Fruit fly (Drosophila melanogaster) whole organism, embryonic: ENCODE results near the gene Hsp83.

Experiments
- ATbp ChIP-seq: fragments of 200-800 bp; sonication (Bioruptor generic); optimal IDR thresholded peaks from 2 replicates; lab custom pipeline; 2017; ENCODE audit warnings: missing biosample characterization, mild to moderate bottlenecking, missing genetic modification characterization, missing genetic modification reagents
- Bgb ChIP-seq: fragments of 200-800 bp; sonication (Bioruptor generic); IDR thresholded peaks from 2 replicates; pipeline ENCODE4 v1.3.6; 2022; ENCODE audit warnings: missing biosample characterization, missing genetic modification characterization; ENCODE audit not compliant: partially characterized antibody
- Bteb2 ChIP-seq: fragments of 200-800 bp; sonication (Bioruptor generic); optimal IDR thresholded peaks from 2 replicates; lab custom pipeline; 2016; ENCODE audit warnings: missing biosample characterization, missing genetic modification characterization
- CG11093 ChIP-seq: fragments of 200-800 bp; sonication (Bioruptor generic); IDR thresholded peaks from 3 replicates; pipeline ENCODE4 v1.3.6; 2022; ENCODE audit warnings: missing biosample characterization, missing genetic modification characterization
- CG12659 ChIP-seq: fragments of 200-800 bp; sonication (Bioruptor generic); optimal IDR thresholded peaks from 3 replicates; lab custom pipeline; 2017; ENCODE audit warnings: mild to moderate bottlenecking, missing biosample characterization, missing genetic modification reagents, missing genetic modification characterization
- CG14050 ChIP-seq: fragments of 200-800 bp; sonication (Bioruptor generic); IDR thresholded peaks from 3 replicates; pipeline ENCODE4 v1.3.6; 2022; ENCODE audit warnings: missing biosample characterization, missing genetic modification characterization
- CG31441 ChIP-seq: fragments of 200-800 bp; sonication (Bioruptor generic); IDR thresholded peaks from 2 replicates; pipeline ENCODE4 v1.3.6; 2022; ENCODE audit warnings: missing biosample characterization, missing genetic modification characterization
- CG3163 ChIP-seq: fragments of 200-800 bp; sonication (Bioruptor generic); optimal IDR thresholded peaks from 3 replicates; lab custom pipeline; 2016; ENCODE audit warnings: missing biosample characterization, missing genetic modification characterization
- CG32772 ChIP-seq: fragments of 200-800 bp; sonication (Bioruptor generic); IDR thresholded peaks from 2 replicates; pipeline ENCODE4 v1.3.6; 2022; ENCODE audit warnings: missing biosample characterization, missing genetic modification characterization
- CG33213 ChIP-seq: fragments of 200-800 bp; sonication (Bioruptor generic); optimal IDR thresholded peaks from 3 replicates; lab custom pipeline; 2016; ENCODE audit warnings: missing biosample characterization, missing genetic modification characterization
- CG4854 ChIP-seq: fragments of 200-800 bp; sonication (Bioruptor generic); optimal IDR thresholded peaks from 2 replicates; lab custom pipeline; 2016; ENCODE audit warnings: missing biosample characterization, missing genetic modification characterization, inconsistent platforms
- CG6254 ChIP-seq: fragments of 200-800 bp; sonication (Bioruptor generic); optimal IDR thresholded peaks from 3 replicates; lab custom pipeline; 2017; ENCODE audit warnings: mild to moderate bottlenecking, missing biosample characterization, missing genetic modification reagents, missing genetic modification characterization
- CG6791 ChIP-seq: fragments of 200-800 bp; sonication (Bioruptor generic); IDR thresholded peaks from 3 replicates; pipeline ENCODE4 v1.3.6; 2022; ENCODE audit warnings: missing biosample characterization, missing genetic modification characterization; ENCODE audit not compliant: partially characterized antibody
- CG7372 ChIP-seq: fragments of 200-800 bp; sonication (Bioruptor generic); IDR thresholded peaks from 2 replicates; pipeline ENCODE4 v1.3.6; 2022; ENCODE audit warnings: missing biosample characterization, missing genetic modification characterization
- CG8290 ChIP-seq, 3 experiments: fragments of 200-800 bp; sonication (Bioruptor generic); optimal IDR thresholded peaks; 2 replicates each; lab custom pipeline; 2016 to 2019; ENCODE audit warnings: missing biosample characterization in 3 of 3, missing genetic modification characterization in 3 of 3, mild to moderate bottlenecking in 2 of 3, moderate library complexity in 1 of 3
- CG9797 ChIP-seq: fragments of 200-800 bp; sonication (Bioruptor generic); optimal IDR thresholded peaks from 3 replicates; lab custom pipeline; 2018; ENCODE audit warnings: missing biosample characterization, mild to moderate bottlenecking, missing genetic modification characterization
- CG9876 ChIP-seq: fragments of 200-800 bp; sonication (Bioruptor generic); optimal IDR thresholded peaks from 2 replicates; lab custom pipeline; 2016; ENCODE audit warnings: missing biosample characterization, missing genetic modification characterization
- CHES-1-like ChIP-seq: fragments of 200-800 bp; sonication (Bioruptor generic); optimal IDR thresholded peaks from 2 replicates; lab custom pipeline; 2016; ENCODE audit warnings: missing biosample characterization, missing genetic modification characterization
- Camta ChIP-seq: fragments of 200-800 bp; sonication (Bioruptor generic); optimal IDR thresholded peaks from 2 replicates; lab custom pipeline; 2016; ENCODE audit warnings: missing biosample characterization, missing genetic modification characterization
- Dfd ChIP-seq, 2 experiments: fragments of >200 bp; optimal IDR thresholded peaks; 2 replicates each; lab custom pipeline; 2017; ENCODE audit warnings: missing biosample characterization in 2 of 2, missing genetic modification characterization in 2 of 2
- Doc3 ChIP-seq: fragments of 200-800 bp; sonication (Bioruptor generic); IDR thresholded peaks from 3 replicates; pipeline ENCODE4 v1.3.6; 2022; ENCODE audit warnings: missing biosample characterization, missing genetic modification characterization; ENCODE audit not compliant: partially characterized antibody
- Elba2 ChIP-seq: fragments of 200-800 bp; sonication (Bioruptor generic); optimal IDR thresholded peaks from 3 replicates; lab custom pipeline; 2016; ENCODE audit warnings: missing biosample characterization, missing genetic modification characterization
- HLH4C ChIP-seq: fragments of 200-800 bp; sonication (Bioruptor generic); IDR thresholded peaks from 3 replicates; pipeline ENCODE4 v1.3.6; 2022; ENCODE audit warnings: missing biosample characterization, missing genetic modification characterization; ENCODE audit not compliant: partially characterized antibody
- Hr3 ChIP-seq: fragments of 200-800 bp; sonication (Bioruptor generic); optimal IDR thresholded peaks from 3 replicates; lab custom pipeline; 2016; ENCODE audit warnings: missing biosample characterization, missing genetic modification characterization
- Mrtf ChIP-seq: fragments of 200-800 bp; sonication (Bioruptor generic); IDR thresholded peaks from 3 replicates; pipeline ENCODE4 v1.3.6; 2022; ENCODE audit warnings: missing biosample characterization, missing genetic modification characterization
- NFAT ChIP-seq: fragments of 200-800 bp; sonication (Bioruptor generic); IDR thresholded peaks from 2 replicates; pipeline ENCODE4 v1.3.6; 2022; ENCODE audit warnings: missing biosample characterization, missing genetic modification characterization
- Ptx1 ChIP-seq: fragments of 200-800 bp; sonication (Bioruptor generic); IDR thresholded peaks from 2 replicates; pipeline ENCODE4 v1.3.6; 2022; ENCODE audit warnings: missing biosample characterization, missing genetic modification characterization
- Rfx ChIP-seq: fragments of 200-800 bp; sonication (Bioruptor generic); IDR thresholded peaks from 2 replicates; pipeline ENCODE4 v1.3.6; 2022; ENCODE audit warnings: missing biosample characterization, missing genetic modification characterization
- Scr ChIP-seq: fragments of 200-800 bp; sonication (Bioruptor generic); IDR thresholded peaks from 2 replicates; pipeline ENCODE4 v1.3.6; 2022; ENCODE audit warnings: missing biosample characterization, missing genetic modification characterization; ENCODE audit not compliant: partially characterized antibody
- ci ChIP-seq: fragments of 200-800 bp; sonication (Bioruptor generic); IDR thresholded peaks from 3 replicates; pipeline ENCODE4 v1.3.6; 2022; ENCODE audit warnings: missing biosample characterization, missing genetic modification characterization
- croc ChIP-seq: fragments of 200-800 bp; sonication (Bioruptor generic); conservative IDR thresholded peaks from 3 replicates; pipeline ENCODE4 v1.3.6; 2022; ENCODE audit warnings: missing biosample characterization, missing genetic modification characterization
- dan ChIP-seq: fragments of 200-800 bp; sonication (Bioruptor generic); IDR thresholded peaks from 2 replicates; pipeline ENCODE4 v1.3.6; 2022; ENCODE audit warnings: missing biosample characterization, missing genetic modification characterization
- dati ChIP-seq: fragments of 200-800 bp; sonication (Bioruptor generic); IDR thresholded peaks from 2 replicates; pipeline ENCODE4 v1.3.6; 2022; ENCODE audit warnings: missing biosample characterization, missing genetic modification characterization
- disco-r ChIP-seq: fragments of 200-800 bp; sonication (Bioruptor generic); optimal IDR thresholded peaks from 2 replicates; lab custom pipeline; 2016; ENCODE audit warnings: missing biosample characterization, missing genetic modification characterization
- dm ChIP-seq: fragments of 200-800 bp; sonication (Bioruptor generic); optimal IDR thresholded peaks from 3 replicates; lab custom pipeline; 2016; ENCODE audit warnings: missing biosample characterization, missing genetic modification characterization
- eve ChIP-seq, 2 experiments: fragments of >200 bp; optimal IDR thresholded peaks; 2 replicates each; lab custom pipeline; 2017; ENCODE audit warnings: missing biosample characterization in 2 of 2, missing genetic modification characterization in 2 of 2
- ftz-f1 ChIP-seq: fragments of 200-800 bp; sonication (Bioruptor generic); optimal IDR thresholded peaks from 2 replicates; lab custom pipeline; 2016; ENCODE audit warnings: missing biosample characterization, missing genetic modification characterization
- gem ChIP-seq: fragments of 200-800 bp; sonication (Bioruptor generic); optimal IDR thresholded peaks from 2 replicates; lab custom pipeline; 2019; ENCODE audit warnings: missing biosample characterization, mild to moderate bottlenecking, missing genetic modification characterization, moderate library complexity
- h ChIP-seq: fragments of >200 bp; optimal IDR thresholded peaks from 2 replicates; lab custom pipeline; 2017
- kni ChIP-seq: fragments of 200-800 bp; sonication (Bioruptor generic); optimal IDR thresholded peaks from 3 replicates; lab custom pipeline; 2017; ENCODE audit warnings: mild to moderate bottlenecking, missing biosample characterization, missing genetic modification reagents, missing genetic modification characterization
- lilli ChIP-seq: fragments of 200-800 bp; sonication (Bioruptor generic); optimal IDR thresholded peaks from 3 replicates; lab custom pipeline; 2016; ENCODE audit warnings: missing biosample characterization, missing genetic modification characterization
- mirr ChIP-seq: fragments of 200-800 bp; sonication (Bioruptor generic); optimal IDR thresholded peaks from 3 replicates; lab custom pipeline; 2018; ENCODE audit warnings: missing biosample characterization, mild to moderate bottlenecking, missing genetic modification characterization
- oc ChIP-seq: fragments of 200-800 bp; sonication (Bioruptor generic); optimal IDR thresholded peaks from 2 replicates; lab custom pipeline; 2018; ENCODE audit warnings: missing biosample characterization, mild to moderate bottlenecking, missing genetic modification characterization, moderate library complexity
- pros ChIP-seq: fragments of 200-800 bp; sonication (Bioruptor generic); optimal IDR thresholded peaks from 3 replicates; lab custom pipeline; 2019; ENCODE audit warnings: missing biosample characterization, mild to moderate bottlenecking, missing genetic modification characterization, moderate library complexity
- pum ChIP-seq: fragments of 200-800 bp; sonication (Bioruptor generic); optimal IDR thresholded peaks from 2 replicates; lab custom pipeline; 2016; ENCODE audit warnings: missing biosample characterization, missing genetic modification characterization
- salm ChIP-seq: fragments of 200-800 bp; sonication (Bioruptor generic); optimal IDR thresholded peaks from 2 replicates; lab custom pipeline; 2018; ENCODE audit warnings: missing biosample characterization, mild to moderate bottlenecking, missing genetic modification characterization
- stc ChIP-seq: fragments of 200-800 bp; sonication (Bioruptor generic); IDR thresholded peaks from 2 replicates; pipeline ENCODE4 v1.3.6; 2022; ENCODE audit warnings: missing biosample characterization, missing genetic modification characterization
- trh ChIP-seq: fragments of 200-800 bp; sonication (Bioruptor generic); optimal IDR thresholded peaks from 2 replicates; lab custom pipeline; 2016; ENCODE audit warnings: missing biosample characterization, missing genetic modification characterization

The Hsp83 gene

dm6 chr3L:3187263-3187662 is 5.5 kb upstream of the Hsp83 start, which contains the start of gene CG14957:
Gene CG14957 (plus strand): TSS chr3L:3187563.
- TF ChIP-seq CG6254 (no peak), Rfx (GFP tag; lab: Robert Waterston, UW) (0 out of 2 replicates have a peak, but pooled peaks have one; percentile 12), CG14050 (GFP tag; lab: Robert Waterston, UW) (no peak), lilli (GFP tag; lab: Kevin White, UChicago) (no peak), ATbp (GFP tag; lab: Kevin White, UChicago) (no peak), kni (GFP tag; lab: Kevin White, UChicago) (no peak), ftz-f1 (GFP tag; lab: Kevin White, UChicago) (no peak), dan (GFP tag; lab: Robert Waterston, UW) (no peak)

dm6 chr3L:3189647-3190046 is 3.1 kb upstream of the Hsp83 start, which contains the start of the genes CG42525 and CG14958:
Gene CG42525 (minus strand): TSS chr3L:3189747.
Gene CG14958 (plus strand): TSS chr3L:3189978.
- no peak for TF ChIP-seq CG7372
- TF ChIP-seq pros (GFP tag; lab: Kevin White, UChicago): no peak
- no peak for TF ChIP-seq CG8290 (GFP tag; optimal IDR thresholded peaks at IDR 0.05; lab: Kevin White, UChicago)
- no peak for TF ChIP-seq CG8290 (tag; optimal IDR thresholded peaks at IDR 0.05; lab: Kevin White, UChicago)
- no peak for TF ChIP-seq Hr3 (GFP tag; lab: Kevin White, UChicago)
- TF ChIP-seq CG3163 (GFP tag; lab: Kevin White, UChicago): no peak
- no peak for TF ChIP-seq Bgb (GFP tag; lab: Robert Waterston, UW)
- TF ChIP-seq CG9797: no peak
- no peak for TF ChIP-seq salm (tag; lab: Kevin White, UChicago)
- TF ChIP-seq CG32772: no peak
- no peak for TF ChIP-seq Scr (GFP tag; lab: Robert Waterston, UW)
- no peak for TF ChIP-seq Camta (GFP tag; lab: Kevin White, UChicago)
- no peak for TF ChIP-seq eve (GFP tag; optimal IDR thresholded peaks at IDR 0.05; lab: Kevin White, UChicago)
- TF ChIP-seq HLH4C (GFP tag; lab: Robert Waterston, UW): no peak
- no peak for TF ChIP-seq pum (GFP tag; lab: Kevin White, UChicago)
- TF ChIP-seq NFAT (GFP tag; lab: Robert Waterston, UW): no peak
- no peak for TF ChIP-seq CG9876 (GFP tag; lab: Kevin White, UChicago)

dm6 chr3L:3192333-3192894 is 355 bp upstream of the Hsp83 start, which contains the start of gene CG14965:
Gene CG14965 (minus strand): TSS chr3L:3192491.
- TF ChIP-seq stc (GFP tag; lab: Robert Waterston, UW) (no peak), CG11093 (GFP tag; lab: Robert Waterston, UW) (no peak), Dfd (GFP tag; optimal IDR thresholded peaks at IDR 0.05; lab: Kevin White, UChicago) (no peak), Mrtf (no peak), mirr (GFP tag; lab: Kevin White, UChicago) (no peak), Ptx1 (no peak), croc (GFP tag; lab: Robert Waterston, UW) (no peak), Bteb2 (no peak), CG12659 (GFP tag; lab: Kevin White, UChicago) (no peak), h (lab: Kevin White, UChicago) (no peak), CHES-1-like (no peak), CG6791 (GFP tag; lab: Robert Waterston, UW) (peak; percentile 86), Doc3 (GFP tag; lab: Robert Waterston, UW) (peak; percentile 90), CG14050 (GFP tag; lab: Robert Waterston, UW) (no peak), gem (tag; lab: Kevin White, UChicago) (no peak), CG4854 (no peak), Scr (GFP tag; lab: Robert Waterston, UW) (peak; percentile 94), disco-r (GFP tag; lab: Kevin White, UChicago) (no peak), dm (GFP tag; lab: Kevin White, UChicago) (no peak), Elba2 (GFP tag; lab: Kevin White, UChicago) (no peak), CG33213 (GFP tag; lab: Kevin White, UChicago) (no peak), dati (no peak), CG31441 (no peak), oc (tag; lab: Kevin White, UChicago) (no peak), trh (GFP tag; lab: Kevin White, UChicago) (no peak), ci (GFP tag; lab: Robert Waterston, UW) (no peak)
